Worm (Caenorhabditis elegans): ENCODE measurements around the gene srj-14.

Gene srj-14

DNA sequence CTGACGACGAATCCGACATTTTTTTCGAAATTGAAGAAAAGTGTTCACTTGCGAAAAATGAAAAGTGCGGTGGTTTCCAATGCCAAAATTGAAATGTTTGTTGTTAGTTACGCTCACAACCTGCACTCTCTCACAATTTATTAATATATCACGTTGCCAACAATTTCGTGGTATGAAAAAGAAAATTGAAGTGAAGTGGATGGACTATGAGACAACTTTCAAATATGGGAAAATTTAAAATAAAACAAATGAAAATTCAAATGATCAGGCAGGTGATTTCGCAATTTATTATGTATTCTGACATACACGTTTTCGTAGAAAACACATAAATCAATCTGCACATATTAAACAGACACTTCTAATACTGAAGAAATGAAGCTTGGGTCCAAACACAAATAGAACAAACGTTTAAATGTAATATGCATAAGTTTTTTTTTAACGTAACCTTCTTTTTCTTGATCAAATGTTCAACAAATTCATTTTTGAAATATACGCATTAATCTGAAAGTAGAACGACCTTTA, 16.6 kb downstream of the srj-14 start, which contains the start of gene srp-6:
TSS of gene srp-6 (minus strand) at position 51 of the 522 bp plus-strand sequence.
- TF ChIP-seq nhr-71 (tag; optimal IDR thresholded peaks at IDR 0.05) (peak; percentile 47), irx-1 (tag; optimal IDR thresholded peaks at IDR 0.05) (no peak), lin-13 (GFP tag; optimal IDR thresholded peaks at IDR 0.05) (no peak), egl-13 (tag; optimal IDR thresholded peaks at IDR 0.05) (no peak), elt-3 (tag; optimal IDR thresholded peaks at IDR 0.05) (no peak), ceh-90 (tag; optimal IDR thresholded peaks at IDR 0.05) (no peak), lin-14 (GFP tag; optimal IDR thresholded peaks at IDR 0.05) (peak; percentile 37), fkh-8 (tag; optimal IDR thresholded peaks at IDR 0.05) (peak; percentile 42), blmp-1 (tag; optimal IDR thresholded peaks at IDR 0.05) (peak; percentile 35), fos-1 (tag; optimal IDR thresholded peaks at IDR 0.05) (no peak), efl-1 (optimal IDR thresholded peaks at IDR 0.05) (no peak), efl-1 (GFP tag; optimal IDR thresholded peaks at IDR 0.05 in 1 of 2) (peak in 1 of 2 experiments; percentile 5), nhr-76 (tag; optimal IDR thresholded peaks at IDR 0.05) (no peak), ets-5 (GFP tag; IDR thresholded peaks at IDR 0.05) (no peak), nhr-28 (tag; optimal IDR thresholded peaks at IDR 0.05) (no peak), snpc-4 (tag; optimal IDR thresholded peaks at IDR 0.05) (no peak), ztf-11 (tag; optimal IDR thresholded peaks at IDR 0.05) (no peak), hlh-4 (tag; optimal IDR thresholded peaks at IDR 0.05) (peak; percentile 57), C04F5.9 (tag; optimal IDR thresholded peaks at IDR 0.05) (no peak)

DNA sequence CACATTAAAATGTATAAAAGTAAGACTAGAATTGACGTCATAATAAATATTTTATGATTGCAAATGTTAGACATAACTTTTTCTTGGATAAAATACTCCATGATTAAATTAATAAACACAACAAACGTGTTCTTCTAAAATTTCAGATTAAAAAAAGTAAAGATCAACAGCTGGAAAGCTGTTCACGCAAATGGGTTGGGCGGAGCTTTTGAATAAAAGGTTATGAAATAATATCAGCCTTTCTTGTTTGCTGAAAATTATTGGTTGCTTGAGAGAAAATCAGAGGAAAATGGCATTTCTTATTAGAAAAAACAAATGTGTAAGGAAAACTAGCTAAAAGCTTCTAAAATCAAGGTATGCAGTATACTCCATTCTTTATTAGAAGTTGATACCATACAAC, 18.2 kb downstream of the srj-14 start, which contains the start of gene C02H6.3:
TSS of gene C02H6.3 (minus strand) at position 101 of the 400 bp plus-strand sequence.
- no peak for TF ChIP-seq swsn-7 (tag; optimal IDR thresholded peaks at IDR 0.05)
- no peak for TF ChIP-seq zip-4 (GFP tag; optimal IDR thresholded peaks at IDR 0.05)
- no peak for TF ChIP-seq ceh-63 (GFP tag; optimal IDR thresholded peaks at IDR 0.05)
- no peak for TF ChIP-seq xbp-1 (tag; optimal IDR thresholded peaks at IDR 0.05)
- no peak for TF ChIP-seq C16A3.4 (tag; optimal IDR thresholded peaks at IDR 0.05)
- TF ChIP-seq pag-3 (tag; optimal IDR thresholded peaks at IDR 0.05; ENCODE audit: borderline replicate concordance, insufficient read depth): no peak
- TF ChIP-seq alr-1 (tag; optimal IDR thresholded peaks at IDR 0.05; ENCODE audit: borderline replicate concordance): no peak
- no peak for TF ChIP-seq egl-13 (tag; optimal IDR thresholded peaks at IDR 0.05)
- no peak for TF ChIP-seq sptf-1 (tag; optimal IDR thresholded peaks at IDR 0.05)
- TF ChIP-seq lin-35 (GFP tag; optimal IDR thresholded peaks at IDR 0.05): no peak
- no peak for TF ChIP-seq snpc-4 (tag; optimal IDR thresholded peaks at IDR 0.05)
- TF ChIP-seq efl-3 (GFP tag; optimal IDR thresholded peaks at IDR 0.05): no peak
- no peak for TF ChIP-seq unc-30 (tag; optimal IDR thresholded peaks at IDR 0.05)
- no peak for TF ChIP-seq F16B12.6 (tag; optimal IDR thresholded peaks at IDR 0.05)
- no peak for TF ChIP-seq zag-1 (tag; optimal IDR thresholded peaks at IDR 0.05)
- TF ChIP-seq nhr-77 (tag; optimal IDR thresholded peaks at IDR 0.05): no peak
- TF ChIP-seq ztf-11 (tag; optimal IDR thresholded peaks at IDR 0.05): no peak
- TF ChIP-seq dpl-1 (GFP tag; optimal IDR thresholded peaks at IDR 0.05): no peak
- no peak for TF ChIP-seq lin-39 (tag; optimal IDR thresholded peaks at IDR 0.05)

DNA sequence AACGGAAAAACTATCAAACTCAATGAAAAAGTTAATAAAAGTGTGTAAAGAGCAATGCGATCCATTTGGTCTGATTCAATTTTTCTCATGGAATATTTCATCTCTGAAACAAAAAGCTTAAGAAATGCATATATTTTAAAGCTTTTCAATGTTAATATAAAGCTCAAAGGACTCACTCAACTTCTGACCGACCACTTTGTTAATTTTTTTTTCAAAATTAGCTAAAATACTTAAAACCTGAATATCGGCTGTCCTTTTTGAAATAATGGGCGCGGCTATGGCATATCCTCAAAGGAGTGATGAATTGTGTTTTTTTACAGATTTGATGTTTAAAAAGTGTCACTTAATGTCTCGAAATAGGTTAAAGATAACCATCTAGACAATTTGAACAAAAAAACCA, 20.3 kb downstream of the srj-14 start, which contains the start of gene C02H6.1:
TSS of gene C02H6.1 (minus strand) at position 101 of the 400 bp plus-strand sequence.
- TF ChIP-seq sptf-1 (tag; optimal IDR thresholded peaks at IDR 0.05) (no peak), efl-1 (optimal IDR thresholded peaks at IDR 0.05) (no peak), efl-1 (GFP tag; optimal IDR thresholded peaks at IDR 0.05 in 1 of 2) (no peak), tlp-1 (tag; optimal IDR thresholded peaks at IDR 0.05) (no peak), blmp-1 (tag; optimal IDR thresholded peaks at IDR 0.05) (no peak), vab-15 (tag; optimal IDR thresholded peaks at IDR 0.05) (no peak), snpc-4 (tag; optimal IDR thresholded peaks at IDR 0.05) (no peak), nhr-71 (tag; optimal IDR thresholded peaks at IDR 0.05) (no peak), dsc-1 (tag; optimal IDR thresholded peaks at IDR 0.05) (no peak), mep-1 (tag; optimal IDR thresholded peaks at IDR 0.05) (no peak), lin-39 (tag; optimal IDR thresholded peaks at IDR 0.05) (no peak), hlh-17 (GFP tag; optimal IDR thresholded peaks at IDR 0.05; ENCODE audit: borderline replicate concordance) (no peak), zag-1 (tag; optimal IDR thresholded peaks at IDR 0.05) (no peak), nhr-77 (tag; optimal IDR thresholded peaks at IDR 0.05) (no peak), lir-3 (tag; optimal IDR thresholded peaks at IDR 0.05; ENCODE audit: poor library complexity) (no peak), ces-1 (GFP tag; optimal IDR thresholded peaks at IDR 0.05) (no peak)
